Fruit fly (Drosophila melanogaster): ENCODE measurements around the gene CG32407.

DNA sequence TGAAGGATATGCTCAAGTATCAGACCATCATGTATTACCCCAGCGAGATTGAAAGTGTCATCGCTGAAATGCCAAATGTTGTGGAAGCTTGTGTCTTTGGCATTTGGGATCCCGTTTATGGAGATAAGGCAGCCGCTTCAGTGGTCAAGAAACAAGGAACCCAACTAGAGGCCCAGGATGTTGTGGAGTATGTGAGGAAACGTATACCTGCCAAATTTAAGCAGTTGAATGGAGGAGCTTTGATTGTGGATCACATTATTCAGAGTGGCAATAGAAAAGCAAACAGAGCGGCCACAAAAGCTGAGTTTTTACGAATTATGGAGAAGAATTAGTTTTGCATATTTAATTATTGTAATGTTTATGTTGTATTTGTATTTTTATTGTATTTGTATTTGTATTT, 48.8 kb upstream of the CG32407 start, which contains the start of gene CG18586:
- TF ChIP-seq psq (optimal IDR thresholded peaks at IDR 0.05) (no peak), h (optimal IDR thresholded peaks at IDR 0.05) (no peak), ttk (optimal IDR thresholded peaks at IDR 0.05) (no peak), Sin3A (optimal IDR thresholded peaks at IDR 0.05) (no peak)
